Fruit fly (Drosophila melanogaster): Measurements from ENCODE around the gene CG8281.

The CG8281 gene

DNA sequence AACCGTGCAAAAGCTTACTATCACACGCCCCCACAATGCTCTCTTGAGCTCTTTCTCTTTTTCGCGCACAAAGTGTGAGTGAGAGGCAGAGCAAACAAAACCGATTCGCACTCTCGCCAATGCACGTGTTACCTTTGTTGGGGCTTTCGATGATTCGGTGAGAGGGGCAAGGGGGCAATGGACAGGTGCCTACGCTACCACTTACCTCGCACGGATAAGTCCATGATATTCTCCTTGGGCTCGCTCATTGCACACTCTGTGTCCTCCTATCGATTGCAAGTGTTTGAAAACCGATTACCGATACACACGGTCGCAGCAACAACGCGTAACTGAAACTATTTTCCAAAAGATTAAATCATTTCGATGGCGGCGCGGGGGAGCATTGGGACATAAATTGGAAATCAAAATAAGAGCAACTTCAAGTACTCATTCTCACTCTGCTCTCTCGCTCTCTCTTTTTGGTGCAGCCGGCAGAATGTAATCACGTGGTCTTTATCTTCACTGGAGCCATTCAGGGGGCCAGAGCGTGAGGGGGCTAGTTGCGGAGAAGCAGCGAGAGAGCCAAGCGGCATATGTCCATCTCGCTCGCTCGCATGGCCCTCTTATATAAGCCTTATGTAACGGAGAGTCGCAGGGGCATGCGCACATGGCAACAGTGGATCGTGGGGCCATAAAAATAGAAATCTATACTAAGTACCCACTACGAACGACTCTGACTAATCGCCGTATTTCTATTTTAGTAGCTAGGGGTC is 45.1 kb upstream of the CG8281 start, which contains the start of gene Pdp1:
Gene Pdp1, minus strand, starts transcription at position 334 of the 752 bp plus-strand sequence.
- TF ChIP-seq pdm3 (GFP tag; optimal IDR thresholded peaks at IDR 0.05) (peak; percentile 22), dac (GFP tag; optimal IDR thresholded peaks at IDR 0.05) (no peak), CG10631 (GFP tag; optimal IDR thresholded peaks at IDR 0.05) (no peak), CG16779 (tag; optimal IDR thresholded peaks at IDR 0.05) (no peak), dsx (GFP tag; optimal IDR thresholded peaks at IDR 0.05; ENCODE audit: poor library complexity, severe bottlenecking) (peak; percentile 57), Eip78C (GFP tag) (peak; percentile 79), Ets21C (GFP tag; optimal IDR thresholded peaks at IDR 0.05) (no peak), fd59A (GFP tag; optimal IDR thresholded peaks at IDR 0.05) (no peak), Met (GFP tag; optimal IDR thresholded peaks at IDR 0.05) (peak; percentile 27), CG6276 (GFP tag; optimal IDR thresholded peaks at IDR 0.05) (peak; percentile 38), CG31627 (GFP tag; optimal IDR thresholded peaks at IDR 0.05) (no peak), CG6163 (GFP tag; IDR thresholded peaks at IDR 0.05) (peak; percentile 47), fkh (GFP tag; optimal IDR thresholded peaks at IDR 0.05) (peak; percentile 53), svp (GFP tag) (peak; percentile 84), achi (GFP tag; optimal IDR thresholded peaks at IDR 0.05) (no peak), esn (GFP tag; optimal IDR thresholded peaks at IDR 0.05) (peak; percentile 26), Sox102F (GFP tag; optimal IDR thresholded peaks at IDR 0.05) (peak; percentile 14), acj6 (GFP tag; optimal IDR thresholded peaks at IDR 0.05) (no peak), Lpt (GFP tag; optimal IDR thresholded peaks at IDR 0.05) (peak; percentile 55), net (GFP tag; optimal IDR thresholded peaks at IDR 0.05) (peak; percentile 33), Sox14 (GFP tag; optimal IDR thresholded peaks at IDR 0.05) (peak; percentile 46), Hr39 (GFP tag; optimal IDR thresholded peaks at IDR 0.05) (no peak), CG6854 (GFP tag; optimal IDR thresholded peaks at IDR 0.05) (peak; percentile 27), CG8119 (GFP tag; IDR thresholded peaks at IDR 0.05) (peak; percentile 47; the same call in 2 of the 3 replicates), eg (GFP tag; IDR thresholded peaks at IDR 0.05) (peak; percentile 41; the same call in 1 of the 3 replicates), Eip75B (GFP tag; optimal IDR thresholded peaks at IDR 0.05) (peak; percentile 15), CG11762 (GFP tag; optimal IDR thresholded peaks at IDR 0.05; ENCODE audit: insufficient read depth) (no peak), CG7368 (GFP tag; optimal IDR thresholded peaks at IDR 0.05) (no peak), ss (GFP tag; optimal IDR thresholded peaks at IDR 0.05) (peak; percentile 1 to 34), Gug (GFP tag; IDR thresholded peaks at IDR 0.05) (no peak), CG15336 (GFP tag; IDR thresholded peaks at IDR 0.05) (peak; percentile 46), CG32006 (GFP tag; optimal IDR thresholded peaks at IDR 0.05) (peak; percentile 46), CG3919 (GFP tag; optimal IDR thresholded peaks at IDR 0.05) (peak; percentile 43), Hr4 (GFP tag; optimal IDR thresholded peaks at IDR 0.05) (no peak), CG8319 (GFP tag; optimal IDR thresholded peaks at IDR 0.05) (no peak), CG6808 (GFP tag; optimal IDR thresholded peaks at IDR 0.05) (peak; percentile 29), CG8632 (GFP tag; optimal IDR thresholded peaks at IDR 0.05) (no peak), CG11294 (GFP tag; IDR thresholded peaks at IDR 0.05) (no peak), vri (GFP tag; optimal IDR thresholded peaks at IDR 0.05) (peak; percentile 100), Blimp-1 (GFP tag; optimal IDR thresholded peaks at IDR 0.05) (peak; percentile 0)

DNA sequence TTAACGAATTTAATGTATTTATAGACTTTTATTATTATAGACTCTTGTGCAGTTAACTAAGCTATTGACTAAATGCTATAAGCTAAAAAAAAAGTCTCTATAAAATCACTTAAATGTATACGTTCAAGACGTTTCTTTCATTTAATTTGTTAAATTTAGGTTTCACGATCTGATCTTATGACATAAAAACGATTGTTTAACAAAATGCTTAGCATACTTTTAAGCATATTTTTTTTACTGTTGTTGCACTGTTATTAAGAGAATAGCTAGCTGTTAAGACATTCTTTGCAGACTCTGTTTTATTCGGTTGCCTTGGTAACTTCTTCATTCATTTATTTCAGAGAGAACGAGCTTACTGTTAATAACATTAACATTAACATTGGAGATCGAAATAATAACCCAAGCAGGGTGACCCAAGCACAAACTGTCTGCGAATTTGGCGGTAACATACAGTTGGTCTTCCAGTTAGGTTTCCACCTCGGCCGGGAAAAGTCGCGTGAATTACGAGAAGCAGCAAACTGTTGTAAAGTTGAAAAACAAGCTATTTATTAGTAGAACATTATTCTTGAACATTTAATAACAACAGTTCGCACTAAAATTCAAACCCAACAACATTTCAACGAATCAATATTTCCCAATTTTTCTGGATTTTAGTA is 43.6 kb upstream of the CG8281 start, which contains the start of gene CG32365:
Gene CG32365, plus strand, starts transcription at position 462 of the 656 bp plus-strand sequence.
- TF ChIP-seq CG11902 (GFP tag; optimal IDR thresholded peaks at IDR 0.05) (no peak), ss (GFP tag; optimal IDR thresholded peaks at IDR 0.05) (no peak), CG11762 (GFP tag; optimal IDR thresholded peaks at IDR 0.05; ENCODE audit: insufficient read depth) (no peak), OdsH (GFP tag; optimal IDR thresholded peaks at IDR 0.05) (no peak), eg (GFP tag; IDR thresholded peaks at IDR 0.05) (peak; percentile 48; the same call in 1 of the 3 replicates), CG31627 (GFP tag; optimal IDR thresholded peaks at IDR 0.05) (no peak), CG6792 (GFP tag; optimal IDR thresholded peaks at IDR 0.05) (no peak), CG11294 (GFP tag; IDR thresholded peaks at IDR 0.05) (no peak), acj6 (GFP tag; optimal IDR thresholded peaks at IDR 0.05) (no peak), CG3919 (GFP tag; optimal IDR thresholded peaks at IDR 0.05) (peak; percentile 42), CG3032 (tag; optimal IDR thresholded peaks at IDR 0.05) (no peak), esn (GFP tag; optimal IDR thresholded peaks at IDR 0.05) (no peak), Hr4 (GFP tag; optimal IDR thresholded peaks at IDR 0.05) (no peak), net (GFP tag; optimal IDR thresholded peaks at IDR 0.05) (peak; percentile 53), CG4318 (GFP tag; optimal IDR thresholded peaks at IDR 0.05) (no peak), CG32006 (GFP tag; optimal IDR thresholded peaks at IDR 0.05) (no peak), CG34406 (GFP tag; optimal IDR thresholded peaks at IDR 0.05) (no peak), CG8632 (GFP tag; optimal IDR thresholded peaks at IDR 0.05) (no peak), salr (GFP tag; optimal IDR thresholded peaks at IDR 0.05) (no peak), Eip78C (GFP tag) (peak; percentile 71), pdm3 (GFP tag; optimal IDR thresholded peaks at IDR 0.05) (no peak), Hr38 (GFP tag; optimal IDR thresholded peaks at IDR 0.05) (no peak)

Measured in whole organism, prepupa.